Worm (Caenorhabditis elegans) whole organism, L2 larva: Measurements from ENCODE around the gene ent-3.
A peak's percentile ranks its signal among the peaks of the same experiment; 100 is the strongest.

Source experiments
- F13H6.1 ChIP-seq: sonication (generic microtip); optimal IDR thresholded peaks from 2 replicates; lab custom pipeline; 2016; ENCODE audit warnings: missing genetic modification characterization, missing compliant biosample characterization
- R02D3.7 ChIP-seq: fragments of 150-350 bp; optimal IDR thresholded peaks from 2 replicates; lab custom pipeline; 2014; ENCODE audit warnings: missing biosample characterization, missing genetic modification characterization
- ZK546.5 ChIP-seq: sonication (generic microtip); optimal IDR thresholded peaks from 2 replicates; lab custom pipeline; 2017; ENCODE audit warnings: missing biosample characterization, missing genetic modification characterization
- crh-2 ChIP-seq: sonication (generic microtip); optimal IDR thresholded peaks from 2 replicates; lab custom pipeline; 2017; ENCODE audit warnings: missing biosample characterization, missing genetic modification characterization
- egl-27 ChIP-seq: sonication (generic microtip); optimal IDR thresholded peaks from 3 replicates; lab custom pipeline; 2017; ENCODE audit warnings: missing biosample characterization, missing genetic modification reagents, missing genetic modification characterization
- lin-11 ChIP-seq: fragments of 150-350 bp; sonication (generic microtip); optimal IDR thresholded peaks from 2 replicates; lab custom pipeline; 2014; ENCODE audit warnings: missing biosample characterization, missing genetic modification characterization, inconsistent platforms, mixed read lengths
- lin-13 ChIP-seq: fragments of 150-350 bp; optimal IDR thresholded peaks from 2 replicates; lab custom pipeline; 2014; ENCODE audit warnings: missing biosample characterization, missing genetic modification reagents, missing genetic modification characterization
- lin-39 ChIP-seq: fragments of 150-350 bp; optimal IDR thresholded peaks from 2 replicates; lab custom pipeline; 2014; ENCODE audit warnings: missing biosample characterization, missing genetic modification reagents, missing genetic modification characterization
- lsy-2 ChIP-seq, 2 experiments: fragments of 150-350 bp in 1 of 2; sonication (generic microtip) in 1 of 2; optimal IDR thresholded peaks; 2 replicates each; lab custom pipeline; 2014 to 2017; ENCODE audit warnings: missing biosample characterization in 2 of 2, missing genetic modification characterization in 2 of 2
- mab-5 ChIP-seq: fragments of 150-350 bp; optimal IDR thresholded peaks from 2 replicates; lab custom pipeline; 2014; ENCODE audit warnings: missing biosample characterization, missing genetic modification characterization
- mdl-1 ChIP-seq, 2 experiments: fragments of 150-350 bp in 1 of 2; sonication (generic microtip) in 1 of 2; optimal IDR thresholded peaks; 2 replicates each; lab custom pipeline; 2017; ENCODE audit warnings: missing biosample characterization in 2 of 2, missing genetic modification characterization in 2 of 2
- nhr-10 ChIP-seq: sonication (generic microtip); optimal IDR thresholded peaks from 2 replicates; lab custom pipeline; 2017; ENCODE audit warnings: missing biosample characterization, missing genetic modification characterization
- nhr-11 ChIP-seq: fragments of 150-350 bp; optimal IDR thresholded peaks from 2 replicates; lab custom pipeline; 2014; ENCODE audit warnings: missing biosample characterization, missing genetic modification characterization
- nhr-12 ChIP-seq: fragments of 150-350 bp; optimal IDR thresholded peaks from 2 replicates; lab custom pipeline; 2014; ENCODE audit warnings: missing biosample characterization, missing genetic modification characterization
- nhr-129 ChIP-seq: fragments of 150-350 bp; optimal IDR thresholded peaks from 2 replicates; lab custom pipeline; 2014; ENCODE audit warnings: missing biosample characterization, missing genetic modification characterization
- nhr-21 ChIP-seq: fragments of 150-350 bp; optimal IDR thresholded peaks from 2 replicates; lab custom pipeline; 2014; ENCODE audit warnings: missing biosample characterization, missing genetic modification characterization
- nhr-23 ChIP-seq: fragments of 150-350 bp; optimal IDR thresholded peaks from 2 replicates; lab custom pipeline; 2014; ENCODE audit warnings: missing biosample characterization, missing genetic modification reagents, missing genetic modification characterization
- nhr-25 ChIP-seq: fragments of 150-350 bp; sonication (generic microtip); optimal IDR thresholded peaks from 3 replicates; lab custom pipeline; 2014; ENCODE audit warnings: missing biosample characterization, missing genetic modification characterization
- nhr-77 ChIP-seq: fragments of 150-350 bp; optimal IDR thresholded peaks from 2 replicates; lab custom pipeline; 2014; ENCODE audit warnings: missing biosample characterization, missing genetic modification characterization
- peb-1 ChIP-seq: fragments of 150-350 bp; optimal IDR thresholded peaks from 2 replicates; lab custom pipeline; 2014; ENCODE audit warnings: missing biosample characterization, missing genetic modification characterization
- skn-1 ChIP-seq: sonication (generic microtip); optimal IDR thresholded peaks from 2 replicates; lab custom pipeline; 2017; ENCODE audit warnings: missing biosample characterization, missing genetic modification characterization
- sma-3 ChIP-seq: sonication (generic microtip); optimal IDR thresholded peaks from 2 replicates; lab custom pipeline; 2016; ENCODE audit warnings: missing genetic modification reagents, missing genetic modification characterization, missing compliant biosample characterization
- snpc-4 ChIP-seq: fragments of 150-350 bp; optimal IDR thresholded peaks from 2 replicates; lab custom pipeline; 2014; ENCODE audit warnings: missing biosample characterization, missing genetic modification characterization
- unc-62 ChIP-seq: fragments of 150-350 bp; optimal IDR thresholded peaks from 2 replicates; lab custom pipeline; 2014; ENCODE audit warnings: missing biosample characterization, missing genetic modification reagents, missing genetic modification characterization
- zag-1 ChIP-seq: fragments of 150-350 bp; optimal IDR thresholded peaks from 2 replicates; lab custom pipeline; 2014; ENCODE audit warnings: missing biosample characterization, missing genetic modification characterization
- ztf-1 ChIP-seq: fragments of 200-800 bp; sonication (Bioruptor generic); conservative IDR thresholded peaks from 2 replicates; pipeline ENCODE4 v1.3.6; 2022; ENCODE audit warnings: missing genetic modification characterization, missing compliant biosample characterization
- ztf-11 ChIP-seq: sonication (generic microtip); optimal IDR thresholded peaks from 2 replicates; lab custom pipeline; 2017; ENCODE audit warnings: missing biosample characterization, missing genetic modification characterization

The ent-3 gene

ce11 chrV:14268616-14269015, 32.8 kb upstream of the ent-3 start, which contains the start of gene F40G12.4:
TSS of gene F40G12.4 (minus strand) at chrV:14268716.
- no peak for TF ChIP-seq nhr-77 (tag; lab: Kevin White, UChicago)
- TF ChIP-seq lin-11 (tag; lab: Kevin White, UChicago): no peak
- no peak for TF ChIP-seq lin-13 (GFP tag; lab: Kevin White, UChicago)
- TF ChIP-seq mab-5 (tag; lab: Kevin White, UChicago): no peak
- TF ChIP-seq nhr-25 (tag; lab: Kevin White, UChicago): no peak
- TF ChIP-seq mdl-1 (tag; optimal IDR thresholded peaks at IDR 0.05; lab: Kevin White, UChicago): no peak
- no peak for TF ChIP-seq F13H6.1
- TF ChIP-seq nhr-23 (tag; lab: Kevin White, UChicago): no peak
- TF ChIP-seq nhr-11 (tag; lab: Kevin White, UChicago): no peak
- TF ChIP-seq ztf-1 (GFP tag; lab: Robert Waterston, UW): no peak
- TF ChIP-seq R02D3.7: no peak

DNA sequence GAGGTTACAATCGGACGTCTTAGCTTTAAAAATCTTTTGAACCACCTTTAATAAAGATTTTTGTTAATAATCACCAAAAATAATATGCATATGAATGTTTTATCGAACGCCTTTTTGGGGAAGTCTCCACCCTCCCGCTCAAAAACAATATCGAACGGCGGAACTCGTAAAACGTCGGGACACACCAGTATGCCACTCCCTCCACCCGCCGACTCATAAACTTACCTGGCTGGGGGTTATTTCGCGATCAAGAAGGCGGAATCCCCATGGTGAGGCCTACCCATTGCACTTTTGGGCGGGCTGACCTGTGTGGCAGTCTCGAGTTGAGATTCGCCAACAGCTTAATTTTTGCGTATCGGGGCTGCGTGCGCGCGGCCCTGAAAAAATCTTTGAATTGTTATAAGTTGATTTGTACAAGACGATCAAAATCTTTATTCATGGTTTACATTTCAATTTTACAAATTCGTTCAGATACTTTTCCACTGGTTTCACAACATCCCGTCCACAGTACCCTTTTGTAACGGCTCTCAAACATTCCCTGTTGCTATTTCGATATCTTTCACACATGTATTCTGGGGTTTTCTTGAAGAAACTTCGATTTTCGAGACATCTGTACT, 31.6 kb upstream of the ent-3 start:
- no peak for TF ChIP-seq skn-1
- TF ChIP-seq snpc-4 (tag; lab: Kevin White, UChicago): peak; percentile 22

- TF ChIP-seq snpc-4 (tag; lab: Kevin White, UChicago): no peak
- TF ChIP-seq, all 48 proteins: peak for 0
These were observed 25.0 kb upstream of the ent-3 start, which contains the start of gene F40G12.2 for ce11 chrV:14260831-14261230. TSS of gene F40G12.2 (minus strand) at chrV:14260931.

DNA sequence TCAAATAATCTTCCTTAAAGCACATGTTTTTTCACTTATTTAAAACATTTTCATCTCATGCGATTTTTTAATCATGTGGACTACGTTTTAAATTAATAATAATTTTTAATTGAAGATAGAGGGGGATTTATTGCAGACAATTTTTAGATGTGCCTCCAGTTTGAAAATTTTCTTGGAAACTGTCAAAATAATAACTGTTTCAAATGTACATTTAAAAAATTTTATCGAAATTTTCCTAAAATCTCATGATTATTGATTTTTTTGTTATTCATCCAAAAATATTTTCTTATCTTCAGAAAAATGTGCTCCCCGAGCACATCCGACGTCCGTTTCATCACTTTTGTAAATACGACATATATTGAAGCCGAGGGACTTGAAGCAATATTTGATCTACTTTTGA, 21.0 kb upstream of the ent-3 start, which contains the start of gene sre-8:
TSS of gene sre-8 (plus strand) at position 301 of the 400 bp plus-strand sequence.
- no peak for TF ChIP-seq lsy-2 (tag; optimal IDR thresholded peaks at IDR 0.05; lab: Kevin White, UChicago)
- no peak for TF ChIP-seq nhr-129 (tag; lab: Kevin White, UChicago)
- TF ChIP-seq sma-3: no peak
- TF ChIP-seq nhr-77 (tag; lab: Kevin White, UChicago): no peak

ce11 chrV:14254221-14254620, 18.4 kb upstream of the ent-3 start, which contains the start of gene K02E11.7:
TSS of gene K02E11.7 (minus strand) at chrV:14254321.
- TF ChIP-seq lin-39 (tag; lab: Kevin White, UChicago) (no peak), zag-1 (tag; lab: Kevin White, UChicago) (no peak), ztf-11 (tag; lab: Kevin White, UChicago) (no peak), nhr-129 (tag; lab: Kevin White, UChicago) (no peak), ztf-1 (GFP tag; lab: Robert Waterston, UW) (no peak), nhr-12 (no peak), nhr-21 (tag; lab: Kevin White, UChicago) (no peak), unc-62 (GFP tag; lab: Kevin White, UChicago) (no peak)

- TF ChIP-seq skn-1 (no peak), zag-1 (tag; lab: Kevin White, UChicago) (no peak), crh-2 (tag; lab: Kevin White, UChicago) (no peak), nhr-77 (tag; lab: Kevin White, UChicago) (no peak), peb-1 (tag; lab: Kevin White, UChicago) (no peak), egl-27 (tag; lab: Kevin White, UChicago) (no peak)
- TF ChIP-seq, all 48 proteins: peak for 0
These were observed 16.2 kb upstream of the ent-3 start, which contains the start of gene K02E11.5 for ce11 chrV:14252025-14252424. TSS of gene K02E11.5 (plus strand) at chrV:14252325.

DNA sequence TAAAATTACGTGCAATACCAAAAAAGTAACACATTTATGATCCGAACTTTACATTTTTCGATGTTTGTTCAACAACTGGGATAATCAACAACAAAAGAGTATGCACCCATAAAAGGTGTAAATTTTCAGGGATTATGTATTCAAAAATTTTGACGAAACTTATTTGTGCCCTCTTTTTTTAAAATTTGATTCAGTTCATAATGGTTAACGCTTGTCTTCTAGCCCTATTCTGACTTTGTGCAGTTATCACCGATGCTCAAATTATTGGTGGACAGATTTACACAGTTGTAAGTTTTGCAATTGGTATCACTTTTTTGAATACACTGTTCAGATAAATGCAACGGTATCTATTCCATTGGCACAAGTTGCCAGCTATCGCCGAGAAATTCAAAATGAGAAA, 12.8 kb upstream of the ent-3 start, which contains the start of gene K02E11.6:
TSS of gene K02E11.6 (plus strand) at position 149 of the 400 bp plus-strand sequence.
- TF ChIP-seq ZK546.5 (tag; lab: Kevin White, UChicago) (no peak), skn-1 (no peak), nhr-10 (no peak), nhr-21 (tag; lab: Kevin White, UChicago) (no peak), ztf-1 (GFP tag; lab: Robert Waterston, UW) (no peak)
